Fruit fly (Drosophila melanogaster): ENCODE measurements around the gene CG15296.

- no peak for TF ChIP-seq fru (GFP tag; optimal IDR thresholded peaks at IDR 0.05)
- TF ChIP-seq Hr83 (GFP tag; optimal IDR thresholded peaks at IDR 0.05; ENCODE audit: poor library complexity, severe bottlenecking), result no peak
- TF ChIP-seq br (GFP tag; optimal IDR thresholded peaks at IDR 0.05), result peak; percentile 16
- TF ChIP-seq lola (GFP tag; optimal IDR thresholded peaks at IDR 0.05), result no peak
- TF ChIP-seq pan (optimal IDR thresholded peaks at IDR 0.05), result no peak
- no peak for TF ChIP-seq usp (GFP tag; optimal IDR thresholded peaks at IDR 0.05)
- TF ChIP-seq Myc (optimal IDR thresholded peaks at IDR 0.05), result no peak
- TF ChIP-seq tai (GFP tag; optimal IDR thresholded peaks at IDR 0.05), result no peak
- TF ChIP-seq Dif (GFP tag; optimal IDR thresholded peaks at IDR 0.05; ENCODE audit: partially characterized antibody), result no peak
- no peak for TF ChIP-seq h (GFP tag; optimal IDR thresholded peaks at IDR 0.05)
Observed at dm6 chrX:10587445-10587844, 21.1 kb upstream of the CG15296 start.

All from whole organism, wandering third instar larva.